Fruit fly (Drosophila melanogaster): Measurements from ENCODE around the gene CG17841.

dm6 chrX:10386183-10386582 lies 18.3 kb downstream of the CG17841 start:
- TF ChIP-seq sage (GFP tag; optimal IDR thresholded peaks at IDR 0.05): no peak
- TF ChIP-seq Hr78 (GFP tag; optimal IDR thresholded peaks at IDR 0.05): no peak
- no peak for TF ChIP-seq psq (GFP tag; optimal IDR thresholded peaks at IDR 0.05)
- no peak for TF ChIP-seq h (GFP tag; optimal IDR thresholded peaks at IDR 0.05)
- TF ChIP-seq fru (GFP tag; optimal IDR thresholded peaks at IDR 0.05): no peak
- no peak for TF ChIP-seq rgr (GFP tag; optimal IDR thresholded peaks at IDR 0.05)
- no peak for TF ChIP-seq usp (GFP tag; optimal IDR thresholded peaks at IDR 0.05)
- no peak for TF ChIP-seq Dfd (GFP tag; optimal IDR thresholded peaks at IDR 0.05)
- TF ChIP-seq Myc (optimal IDR thresholded peaks at IDR 0.05): no peak
- TF ChIP-seq br (GFP tag; optimal IDR thresholded peaks at IDR 0.05): no peak
- no peak for TF ChIP-seq Vsx2 (GFP tag; optimal IDR thresholded peaks at IDR 0.05; ENCODE audit: partially characterized antibody)
- no peak for TF ChIP-seq tai (GFP tag; optimal IDR thresholded peaks at IDR 0.05)
- TF ChIP-seq woc (GFP tag; optimal IDR thresholded peaks at IDR 0.05): no peak

Measured in whole organism, wandering third instar larva.